Worm (Caenorhabditis elegans): ENCODE data around the gene tomm-20.

DNA sequence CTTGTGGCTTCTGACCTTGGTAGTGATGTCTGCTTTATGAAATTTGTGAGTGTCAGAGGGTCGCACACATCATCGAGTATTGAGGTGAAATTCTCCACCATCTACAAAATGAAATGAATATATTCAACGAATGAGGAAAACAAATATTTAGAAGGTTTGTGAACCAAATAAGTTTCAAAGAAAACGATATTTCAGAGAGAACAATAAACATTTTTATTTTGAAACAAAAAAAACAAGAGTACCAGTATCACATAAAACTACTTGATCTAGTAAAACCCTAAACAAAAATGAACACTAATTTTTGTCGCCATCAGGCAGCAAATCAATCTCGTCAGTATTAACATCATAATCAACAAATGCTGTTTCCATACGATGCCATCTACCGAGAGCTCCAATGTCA lies 26.2 kb downstream of the tomm-20 start, which contains the start of gene R04F11.3:
- TF ChIP-seq F13H6.1 (tag; optimal IDR thresholded peaks at IDR 0.05): no peak
- no peak for TF ChIP-seq skn-1 (tag; optimal IDR thresholded peaks at IDR 0.05)
- TF ChIP-seq snpc-4 (tag; optimal IDR thresholded peaks at IDR 0.05): no peak
- TF ChIP-seq nhr-10 (tag; optimal IDR thresholded peaks at IDR 0.05): no peak

All from whole organism, L2 larva.